Fruit fly (Drosophila melanogaster): Measurements from ENCODE around the gene OtopLa.

OtopLa gene

DNA sequence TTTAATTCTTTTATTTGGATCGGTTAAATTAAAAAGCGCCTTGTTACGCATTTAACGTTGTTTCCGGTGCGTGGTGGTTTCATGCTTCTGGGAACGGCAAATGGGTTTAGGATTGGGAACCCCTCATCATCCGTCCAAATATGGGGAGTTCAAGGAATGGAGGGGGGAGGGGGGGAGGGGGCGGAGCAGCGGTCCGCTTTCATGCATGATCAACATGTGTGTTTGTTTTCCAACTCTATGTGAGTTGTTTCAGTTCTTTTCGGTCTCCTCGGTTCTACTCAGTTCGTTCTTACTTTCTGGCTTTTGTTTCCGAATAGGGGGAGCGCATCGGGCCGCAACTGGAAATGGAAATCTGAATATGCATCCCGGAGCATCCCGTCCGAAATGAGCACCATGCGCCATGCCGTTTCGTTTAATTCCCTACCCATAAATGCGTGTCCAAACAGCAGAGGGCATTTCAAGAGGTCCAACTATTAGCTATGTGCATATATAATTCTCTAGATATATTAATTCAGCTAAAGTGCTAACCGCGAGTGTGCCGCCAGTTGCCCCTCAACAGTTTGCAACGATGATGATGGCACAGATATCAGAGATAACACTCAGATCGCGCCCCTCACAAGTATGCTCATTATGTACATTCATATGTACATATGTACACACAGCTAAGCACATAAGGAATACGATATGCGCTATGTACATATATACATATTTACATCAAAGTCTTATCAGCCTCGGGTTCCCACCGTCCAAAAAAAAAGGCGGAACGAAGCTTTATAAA is 29.3 kb upstream of the OtopLa start (continued):
- peak; percentile 31; the same call in 1 of the 2 replicates for TF ChIP-seq CG32532 (GFP tag; IDR thresholded peaks at IDR 0.05)
- TF ChIP-seq crp (GFP tag; optimal IDR thresholded peaks at IDR 0.05) = peak in 1 of 2 experiments; percentile 55
- peak; percentile 89 for TF ChIP-seq CG13424 (tag; optimal IDR thresholded peaks at IDR 0.05)
- TF ChIP-seq MBD-R2 (GFP tag; IDR thresholded peaks at IDR 0.05) = peak; percentile 59; the same call in 1 of the 2 replicates
- TF ChIP-seq vvl (GFP tag; IDR thresholded peaks at IDR 0.05) = peak; percentile 83
- TF ChIP-seq CG4730 (GFP tag; IDR thresholded peaks at IDR 0.05) = peak; percentile 70
- TF ChIP-seq HLH4C (GFP tag; IDR thresholded peaks at IDR 0.05; ENCODE audit: partially characterized antibody) = no peak
- no peak for TF ChIP-seq Lim3 (GFP tag; IDR thresholded peaks at IDR 0.05)
- TF ChIP-seq ato (GFP tag; IDR thresholded peaks at IDR 0.05; ENCODE audit: partially characterized antibody) = no peak
- peak; percentile 83 for TF ChIP-seq sima (GFP tag; optimal IDR thresholded peaks at IDR 0.05)
- TF ChIP-seq gfzf (GFP tag; optimal IDR thresholded peaks at IDR 0.05) = peak; percentile 23
- TF ChIP-seq schlank (tag; optimal IDR thresholded peaks at IDR 0.05) = peak; percentile 91
- TF ChIP-seq CG6813 (GFP tag; optimal IDR thresholded peaks at IDR 0.05) = peak; percentile 99
- peak; percentile 82 for TF ChIP-seq CG10147 (GFP tag; optimal IDR thresholded peaks at IDR 0.05)

DNA sequence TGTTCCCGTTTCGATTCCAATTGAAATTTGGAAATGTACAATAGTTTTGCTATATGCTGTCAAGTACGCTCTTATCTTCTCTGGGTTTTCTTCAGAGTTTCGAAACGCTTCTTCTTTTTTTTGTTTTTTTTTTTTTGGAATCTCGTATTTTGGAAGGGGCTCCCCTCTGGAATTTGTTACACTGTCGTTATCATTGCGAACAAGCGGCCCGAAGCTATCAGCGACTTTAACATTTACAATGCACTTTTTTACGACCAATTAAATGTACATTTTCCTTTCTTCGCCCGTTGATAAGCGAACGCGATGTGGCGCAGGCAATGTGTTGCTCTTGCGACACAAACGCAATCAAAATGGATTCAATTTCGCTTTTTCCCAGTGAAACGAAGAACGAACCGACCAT is 28.6 kb upstream of the OtopLa start:
- TF ChIP-seq Pdp1 (GFP tag; optimal IDR thresholded peaks at IDR 0.05) (peak in 1 of 2 experiments; percentile 0), chinmo (GFP tag; IDR thresholded peaks at IDR 0.05; ENCODE audit: partially characterized antibody) (0 out of 4 replicates have a peak, but pooled peaks have one; percentile 33), CG18262 (tag; optimal IDR thresholded peaks at IDR 0.05) (no peak)

DNA sequence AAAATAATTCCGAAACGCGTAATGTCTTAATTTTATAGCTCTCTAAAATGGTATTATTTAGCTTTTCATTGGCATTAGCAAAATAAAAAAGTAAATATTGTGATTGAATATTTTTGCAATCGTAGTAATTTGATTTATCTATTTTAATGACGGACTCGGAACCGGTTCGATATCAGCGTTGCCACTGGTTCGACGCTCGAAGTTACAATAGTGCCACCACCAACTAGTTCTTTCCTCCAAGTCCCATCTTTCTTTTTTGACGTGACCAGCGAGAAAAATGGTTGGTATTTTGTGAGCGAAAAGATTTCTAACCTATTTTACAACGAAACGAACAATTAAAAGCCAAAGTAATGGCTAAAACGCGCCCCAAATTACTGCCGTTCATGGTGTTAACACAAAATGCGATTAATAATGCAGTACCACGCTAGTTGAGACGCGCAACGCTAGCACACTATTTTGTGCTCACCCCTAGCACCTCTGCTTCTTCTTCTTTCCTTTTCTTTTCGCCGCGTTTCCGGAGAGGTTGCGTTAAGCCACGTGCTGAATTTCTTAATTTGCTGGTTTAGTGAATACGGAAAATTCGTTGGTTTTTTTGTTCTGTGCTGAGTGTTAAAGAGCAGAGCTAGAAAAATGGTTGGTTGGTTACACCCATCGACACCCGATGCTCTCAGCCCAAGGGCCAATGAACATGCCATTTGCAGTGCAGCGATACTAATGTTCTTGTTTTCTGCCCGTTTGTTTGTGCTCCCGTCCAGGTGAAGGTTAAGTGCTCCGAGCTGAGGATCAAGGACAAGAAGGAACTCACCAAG is 24.2 kb upstream of the OtopLa start, which contains the start of gene RpL35:
TSS of gene RpL35 (plus strand) at position 159 of the 809 bp plus-strand sequence.
- TF ChIP-seq CG10654 (GFP tag; optimal IDR thresholded peaks at IDR 0.05) (peak; percentile 13), Ada2b (GFP tag; IDR thresholded peaks at IDR 0.05) (no peak), ttk (GFP tag; IDR thresholded peaks at IDR 0.05) (0 out of 2 replicates have a peak, but pooled peaks have one; percentile 35), CG16863 (GFP tag; optimal IDR thresholded peaks at IDR 0.05) (peak; percentile 3), HLH3B (GFP tag; IDR thresholded peaks at IDR 0.05) (0 out of 2 replicates have a peak, but pooled peaks have one; percentile 5), CG7963 (GFP tag; IDR thresholded peaks at IDR 0.05; ENCODE audit: partially characterized antibody) (no peak), zfh2 (GFP tag; optimal IDR thresholded peaks at IDR 0.05) (peak; percentile 13), CG14710 (tag; optimal IDR thresholded peaks at IDR 0.05) (peak; percentile 37), Dref (GFP tag; IDR thresholded peaks at IDR 0.05) (peak; percentile 60), CG16779 (GFP tag; IDR thresholded peaks at IDR 0.05) (no peak), Sry-δ (GFP tag; optimal IDR thresholded peaks at IDR 0.05) (peak; percentile 87), al (GFP tag; IDR thresholded peaks at IDR 0.05) (peak; percentile 31; the same call in 1 of the 2 replicates), Gug (GFP tag; IDR thresholded peaks at IDR 0.05) (peak; percentile 19; the same call in 1 of the 4 replicates), CG13296 (GFP tag; optimal IDR thresholded peaks at IDR 0.05) (peak; percentile 71), CG7839 (tag; optimal IDR thresholded peaks at IDR 0.05) (peak; percentile 49), phol (tag; optimal IDR thresholded peaks at IDR 0.05) (peak; percentile 57), CG13624 (GFP tag; optimal IDR thresholded peaks at IDR 0.05) (peak; percentile 47), Myb (GFP tag; optimal IDR thresholded peaks at IDR 0.05) (peak; percentile 35), lilli (GFP tag; optimal IDR thresholded peaks at IDR 0.05) (peak; percentile 58), CG7987 (GFP tag; optimal IDR thresholded peaks at IDR 0.05) (peak; percentile 51), CG2678 (tag; optimal IDR thresholded peaks at IDR 0.05) (peak; percentile 41), cwo (GFP tag; optimal IDR thresholded peaks at IDR 0.05) (no peak), CG18599 (GFP tag; optimal IDR thresholded peaks at IDR 0.05) (peak; percentile 31), Fer1 (GFP tag; optimal IDR thresholded peaks at IDR 0.05) (peak; percentile 65), slp2 (GFP tag; optimal IDR thresholded peaks at IDR 0.05) (no peak), CG8359 (GFP tag; optimal IDR thresholded peaks at IDR 0.05; ENCODE audit: borderline replicate concordance) (peak; percentile 6)
